Worm (Caenorhabditis elegans) whole organism, L3 larva: ENCODE measurements around the gene ZK1098.12.

ENCODE experiments used
- R02D3.7 ChIP-seq: fragments of 150-350 bp; optimal IDR thresholded peaks from 2 replicates; lab custom pipeline; 2014; ENCODE audit warnings: missing biosample characterization, missing genetic modification characterization
- ceh-28 ChIP-seq: fragments of 150-350 bp; optimal IDR thresholded peaks from 2 replicates; lab custom pipeline; 2014; ENCODE audit warnings: missing biosample characterization, missing genetic modification reagents, missing genetic modification characterization
- ceh-9 ChIP-seq: sonication (generic microtip); optimal IDR thresholded peaks from 2 replicates; lab custom pipeline; 2018; ENCODE audit warnings: missing biosample characterization, missing genetic modification characterization
- daf-12 ChIP-seq: fragments of 150-350 bp; optimal IDR thresholded peaks from 2 replicates; lab custom pipeline; 2014; ENCODE audit warnings: missing biosample characterization, missing genetic modification reagents, missing genetic modification characterization
- egl-5 ChIP-seq: fragments of 150-350 bp; optimal IDR thresholded peaks from 2 replicates; lab custom pipeline; 2017; ENCODE audit warnings: missing biosample characterization, missing genetic modification reagents, missing genetic modification characterization, inconsistent platforms
- elt-1 ChIP-seq: fragments of 150-350 bp; optimal IDR thresholded peaks from 2 replicates; lab custom pipeline; 2014; ENCODE audit warnings: missing biosample characterization, missing genetic modification characterization
- elt-2 ChIP-seq: sonication (generic microtip); optimal IDR thresholded peaks from 2 replicates; lab custom pipeline; 2016; ENCODE audit warnings: missing genetic modification reagents, mild to moderate bottlenecking, missing genetic modification characterization, missing compliant biosample characterization
- elt-3 ChIP-seq, 3 experiments: fragments of 150-350 bp in 1 of 3; sonication (generic microtip) in 2 of 3; optimal IDR thresholded peaks; 2 replicates in 2 of 3; 4 replicates in 1 of 3; lab custom pipeline; 2014 to 2017; ENCODE audit warnings: missing biosample characterization in 3 of 3, missing genetic modification characterization in 3 of 3
- eor-1 ChIP-seq, 2 experiments: fragments of 150-350 bp; optimal IDR thresholded peaks; 2 replicates each; lab custom pipeline; 2014 to 2018; ENCODE audit warnings: missing biosample characterization in 2 of 2, missing genetic modification characterization in 2 of 2
- fkh-10 ChIP-seq: sonication (generic microtip); optimal IDR thresholded peaks from 2 replicates; lab custom pipeline; 2017; ENCODE audit warnings: missing biosample characterization, missing genetic modification reagents, missing genetic modification characterization
- fkh-2 ChIP-seq: fragments of 150-350 bp; optimal IDR thresholded peaks from 2 replicates; lab custom pipeline; 2014; ENCODE audit warnings: missing biosample characterization, missing genetic modification reagents, missing genetic modification characterization
- fos-1 ChIP-seq: fragments of 150-350 bp; optimal IDR thresholded peaks from 2 replicates; lab custom pipeline; 2014; ENCODE audit warnings: missing biosample characterization, missing genetic modification characterization
- hmg-11 ChIP-seq: sonication (generic microtip); optimal IDR thresholded peaks from 2 replicates; lab custom pipeline; 2016; ENCODE audit warnings: missing genetic modification characterization, missing compliant biosample characterization
- jun-1 ChIP-seq: fragments of 150-350 bp; optimal IDR thresholded peaks from 2 replicates; lab custom pipeline; 2014; ENCODE audit warnings: missing biosample characterization, missing genetic modification reagents, missing genetic modification characterization
- lin-15B ChIP-seq: fragments of 150-350 bp; optimal IDR thresholded peaks from 2 replicates; lab custom pipeline; 2014; ENCODE audit warnings: missing biosample characterization, missing genetic modification characterization
- lsy-12 ChIP-seq: sonication (generic microtip); optimal IDR thresholded peaks from 2 replicates; lab custom pipeline; 2016; ENCODE audit warnings: mild to moderate bottlenecking, missing genetic modification characterization, missing compliant biosample characterization
- mdl-1 ChIP-seq: fragments of 150-350 bp; optimal IDR thresholded peaks from 2 replicates; lab custom pipeline; 2014; ENCODE audit warnings: missing biosample characterization, missing genetic modification characterization
- mml-1 ChIP-seq: fragments of 150-350 bp; sonication (generic microtip); optimal IDR thresholded peaks from 3 replicates; lab custom pipeline; 2014; ENCODE audit warnings: missing biosample characterization, missing genetic modification characterization
- nfya-1 ChIP-seq: sonication (generic microtip); optimal IDR thresholded peaks from 2 replicates; lab custom pipeline; 2017; ENCODE audit warnings: missing genetic modification characterization, mild to moderate bottlenecking, missing compliant biosample characterization, antibody characterized with exemption, moderate library complexity; ENCODE audit not compliant: insufficient read depth
- nhr-11 ChIP-seq: fragments of 150-350 bp; optimal IDR thresholded peaks from 2 replicates; lab custom pipeline; 2014; ENCODE audit warnings: missing biosample characterization, missing genetic modification characterization
- nhr-12 ChIP-seq: fragments of 150-350 bp; optimal IDR thresholded peaks from 2 replicates; lab custom pipeline; 2014; ENCODE audit warnings: missing biosample characterization, missing genetic modification characterization
- nhr-23 ChIP-seq: fragments of 150-350 bp; optimal IDR thresholded peaks from 2 replicates; lab custom pipeline; 2014; ENCODE audit warnings: missing biosample characterization, missing genetic modification reagents, missing genetic modification characterization
- nhr-237 ChIP-seq: fragments of 150-350 bp; optimal IDR thresholded peaks from 2 replicates; lab custom pipeline; 2014; ENCODE audit warnings: missing biosample characterization, missing genetic modification characterization
- nhr-25 ChIP-seq: sonication (generic microtip); optimal IDR thresholded peaks from 2 replicates; lab custom pipeline; 2017; ENCODE audit warnings: missing biosample characterization, missing genetic modification characterization
- nhr-43 ChIP-seq: sonication (generic microtip); optimal IDR thresholded peaks from 2 replicates; lab custom pipeline; 2016; ENCODE audit warnings: mild to moderate bottlenecking, missing genetic modification characterization, missing compliant biosample characterization; ENCODE audit not compliant: poor library complexity, severe bottlenecking
- nhr-67 ChIP-seq: fragments of 150-350 bp; optimal IDR thresholded peaks from 2 replicates; lab custom pipeline; 2014; ENCODE audit warnings: missing biosample characterization, missing genetic modification characterization
- nhr-76 ChIP-seq: fragments of 150-350 bp; sonication (generic microtip); optimal IDR thresholded peaks from 5 replicates; lab custom pipeline; 2014; ENCODE audit warnings: missing biosample characterization, missing genetic modification characterization
- nhr-77 ChIP-seq: fragments of 150-350 bp; optimal IDR thresholded peaks from 2 replicates; lab custom pipeline; 2014; ENCODE audit warnings: missing biosample characterization, missing genetic modification characterization
- pha-4 ChIP-seq: fragments of 150-350 bp; optimal IDR thresholded peaks from 2 replicates; lab custom pipeline; 2014; ENCODE audit warnings: missing biosample characterization, missing genetic modification reagents, missing genetic modification characterization
- pqm-1 ChIP-seq: fragments of 150-350 bp; optimal IDR thresholded peaks from 2 replicates; lab custom pipeline; 2017; ENCODE audit warnings: missing biosample characterization, missing genetic modification characterization, inconsistent platforms
- sea-2 ChIP-seq: fragments of 150-350 bp; sonication (generic microtip); optimal IDR thresholded peaks from 4 replicates; lab custom pipeline; 2014; ENCODE audit warnings: missing biosample characterization, missing genetic modification reagents, missing genetic modification characterization
- skn-1 ChIP-seq: fragments of 150-350 bp; optimal IDR thresholded peaks from 2 replicates; lab custom pipeline; 2014; ENCODE audit warnings: missing biosample characterization, missing genetic modification characterization
- snpc-4 ChIP-seq: fragments of 150-350 bp; optimal IDR thresholded peaks from 2 replicates; lab custom pipeline; 2014; ENCODE audit warnings: missing biosample characterization, missing genetic modification characterization
- tbx-2 ChIP-seq: sonication (generic microtip); optimal IDR thresholded peaks from 2 replicates; lab custom pipeline; 2016; ENCODE audit warnings: mild to moderate bottlenecking, missing genetic modification characterization, missing compliant biosample characterization
- unc-39 ChIP-seq: sonication (generic microtip); optimal IDR thresholded peaks from 4 replicates; lab custom pipeline; 2017; ENCODE audit warnings: missing biosample characterization, missing genetic modification characterization
- unc-62 ChIP-seq: fragments of 150-350 bp; sonication (generic microtip); optimal IDR thresholded peaks from 4 replicates; lab custom pipeline; 2014; ENCODE audit warnings: missing biosample characterization, missing genetic modification reagents, missing genetic modification characterization
- zag-1 ChIP-seq: fragments of 150-350 bp; optimal IDR thresholded peaks from 2 replicates; lab custom pipeline; 2014; ENCODE audit warnings: missing biosample characterization, missing genetic modification characterization
- ztf-11 ChIP-seq: fragments of 150-350 bp; optimal IDR thresholded peaks from 2 replicates; lab custom pipeline; 2014; ENCODE audit warnings: missing biosample characterization, missing genetic modification characterization
- ztf-4 ChIP-seq: fragments of 150-350 bp; optimal IDR thresholded peaks from 2 replicates; lab custom pipeline; 2014; ENCODE audit warnings: missing biosample characterization, missing genetic modification characterization

Gene ZK1098.12

DNA sequence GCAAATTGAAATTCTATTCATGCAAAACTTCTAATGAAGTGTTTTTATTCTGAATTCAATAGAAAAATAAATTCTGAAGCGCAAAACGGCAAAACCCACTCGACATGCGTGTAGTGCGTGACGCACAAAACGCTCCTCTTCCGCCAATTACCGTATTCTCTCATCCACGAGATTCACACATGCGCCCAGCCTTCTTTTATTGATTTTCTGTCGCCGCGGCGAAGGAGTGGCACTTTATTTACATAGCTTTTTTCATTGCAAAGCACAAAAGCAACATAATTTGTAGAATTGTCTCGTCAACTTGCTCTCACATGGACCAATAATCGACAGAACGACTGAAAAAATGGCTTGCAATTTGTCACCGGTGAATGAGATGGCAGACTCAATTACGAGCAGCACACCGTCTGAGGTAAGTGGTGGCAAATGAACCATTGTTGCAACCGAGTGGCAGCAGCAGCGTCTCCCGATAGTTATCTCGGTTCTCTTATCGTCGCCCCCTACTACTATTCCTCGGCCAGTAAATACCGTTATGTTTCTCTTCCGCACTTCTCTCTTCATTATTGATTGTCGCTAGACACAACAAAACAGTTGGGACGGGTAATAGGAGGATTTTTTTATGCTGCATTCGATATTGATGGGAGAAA is 1.2 kb downstream of the ZK1098.12 start, which contains the start of gene unc-16 (continued):
- peak; percentile 57 for TF ChIP-seq nhr-43 (tag; lab: Kevin White, UChicago)
- TF ChIP-seq pqm-1 (tag; lab: Kevin White, UChicago) = peak; percentile 23
- no peak for TF ChIP-seq nhr-237 (tag; lab: Kevin White, UChicago)
- TF ChIP-seq fos-1 (tag; lab: Kevin White, UChicago) = no peak
- TF ChIP-seq lin-15B = peak; percentile 89
- peak; percentile 96 for TF ChIP-seq nfya-1
- peak; percentile 46 for TF ChIP-seq skn-1
- no peak for TF ChIP-seq nhr-76 (tag; lab: Kevin White, UChicago)
- TF ChIP-seq mdl-1 = peak; percentile 87
- no peak for TF ChIP-seq elt-1
- no peak for TF ChIP-seq ztf-11 (tag; lab: Kevin White, UChicago)
- peak; percentile 73 for TF ChIP-seq sea-2 (GFP tag; lab: Kevin White, UChicago)
- no peak for TF ChIP-seq fkh-2 (tag; lab: Kevin White, UChicago)
- TF ChIP-seq ceh-9 (tag; lab: Kevin White, UChicago) = no peak
- TF ChIP-seq ztf-4 = no peak
- TF ChIP-seq tbx-2 (tag; lab: Kevin White, UChicago) = peak; percentile 82
- peak; percentile 90 for TF ChIP-seq snpc-4
- peak; percentile 70 for TF ChIP-seq R02D3.7 (tag; lab: Kevin White, UChicago)
- peak; percentile 72 for TF ChIP-seq elt-2 (tag; lab: Kevin White, UChicago)
- TF ChIP-seq nhr-77 (tag; lab: Kevin White, UChicago) = no peak
- peak; percentile 56 for TF ChIP-seq nhr-25 (tag; lab: Kevin White, UChicago)

DNA sequence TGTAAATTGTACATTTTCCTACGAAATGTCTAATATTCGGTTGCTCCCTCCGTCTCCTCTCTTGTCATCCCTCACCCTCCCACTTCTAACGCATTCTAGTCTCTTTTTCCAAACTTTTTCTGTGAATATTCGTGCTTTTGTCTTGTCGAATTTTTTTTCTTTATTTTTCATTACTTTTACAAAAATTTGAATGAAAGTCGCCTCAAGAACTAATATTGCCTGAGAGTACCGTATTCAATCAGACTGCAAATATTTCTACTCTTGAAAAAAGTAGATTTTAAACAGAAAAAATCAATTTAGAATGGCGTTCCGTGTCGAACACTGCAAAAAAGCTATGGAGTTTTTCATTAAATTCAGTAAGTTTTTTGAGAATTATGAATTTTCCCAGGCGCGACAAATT is 11.4 kb downstream of the ZK1098.12 start, which contains the start of gene ZK1098.11:
TSS of gene ZK1098.11 (plus strand) at position 301 of the 400 bp plus-strand sequence.
- no peak for TF ChIP-seq pha-4
- no peak for TF ChIP-seq zag-1 (tag; lab: Kevin White, UChicago)
- TF ChIP-seq hmg-11 (tag; lab: Kevin White, UChicago) = no peak
- TF ChIP-seq fkh-10 = no peak
- TF ChIP-seq nhr-67 (tag; lab: Kevin White, UChicago) = no peak
- no peak for TF ChIP-seq R02D3.7 (tag; lab: Kevin White, UChicago)
- no peak for TF ChIP-seq ztf-11 (tag; lab: Kevin White, UChicago)
- no peak for TF ChIP-seq ceh-9 (tag; lab: Kevin White, UChicago)
- TF ChIP-seq elt-3 (tag; optimal IDR thresholded peaks at IDR 0.05; lab: Kevin White, UChicago) = no peak
- no peak for TF ChIP-seq ceh-28 (tag; lab: Kevin White, UChicago)
- no peak for TF ChIP-seq snpc-4
- TF ChIP-seq fos-1 (tag; lab: Kevin White, UChicago) = no peak
- no peak for TF ChIP-seq eor-1 (tag; optimal IDR thresholded peaks at IDR 0.05; lab: Kevin White, UChicago)
- no peak for TF ChIP-seq jun-1
- TF ChIP-seq elt-2 (tag; lab: Kevin White, UChicago) = no peak
- TF ChIP-seq sea-2 (GFP tag; lab: Kevin White, UChicago) = no peak
- no peak for TF ChIP-seq nfya-1
- no peak for TF ChIP-seq egl-5 (tag; lab: Kevin White, UChicago)

DNA sequence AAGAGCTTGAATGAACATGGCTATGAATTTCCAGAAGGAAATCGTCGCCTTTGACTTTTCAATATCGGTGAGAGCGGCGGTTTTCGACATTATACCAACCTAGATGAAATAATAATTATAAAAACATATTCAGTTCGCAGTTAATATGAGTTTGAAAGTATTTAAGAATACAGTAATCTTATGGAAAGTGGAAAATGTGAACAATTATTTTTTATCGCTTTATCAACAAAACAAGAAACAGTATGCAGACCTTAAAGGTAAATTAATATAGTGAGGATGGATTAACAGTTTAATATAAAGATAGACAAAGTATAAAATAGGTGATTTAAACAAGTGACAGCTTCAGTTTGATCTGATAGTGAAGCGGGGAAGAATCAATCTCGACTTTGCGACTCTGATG is 13.5 kb downstream of the ZK1098.12 start, which contains the start of gene C48B4.6:
TSS of gene C48B4.6 (minus strand) at position 101 of the 400 bp plus-strand sequence.
- no peak for TF ChIP-seq ceh-28 (tag; lab: Kevin White, UChicago)
- TF ChIP-seq unc-62 (GFP tag; lab: Kevin White, UChicago) = no peak
- TF ChIP-seq daf-12 (tag; lab: Kevin White, UChicago) = no peak
- no peak for TF ChIP-seq ceh-9 (tag; lab: Kevin White, UChicago)
- no peak for TF ChIP-seq mml-1 (tag; lab: Kevin White, UChicago)
- no peak for TF ChIP-seq nfya-1
- TF ChIP-seq jun-1 = no peak
- no peak for TF ChIP-seq nhr-12 (tag; lab: Kevin White, UChicago)
- no peak for TF ChIP-seq fos-1 (tag; lab: Kevin White, UChicago)
- no peak for TF ChIP-seq zag-1 (tag; lab: Kevin White, UChicago)
- TF ChIP-seq elt-2 (tag; lab: Kevin White, UChicago) = no peak
- TF ChIP-seq nhr-23 (tag; lab: Kevin White, UChicago) = no peak
- TF ChIP-seq lsy-12 = no peak
- TF ChIP-seq nhr-76 (tag; lab: Kevin White, UChicago) = no peak
- TF ChIP-seq pqm-1 (tag; lab: Kevin White, UChicago) = no peak
- TF ChIP-seq ztf-11 (tag; lab: Kevin White, UChicago) = no peak
- TF ChIP-seq unc-39 = no peak
- TF ChIP-seq nhr-11 (tag; lab: Kevin White, UChicago) = no peak
- TF ChIP-seq pha-4 = no peak
- no peak for TF ChIP-seq nhr-67 (tag; lab: Kevin White, UChicago)
- TF ChIP-seq, all 47 proteins: peak for 0
